Worm (Caenorhabditis elegans): ENCODE measurements around the gene C14A6.5.

DNA sequence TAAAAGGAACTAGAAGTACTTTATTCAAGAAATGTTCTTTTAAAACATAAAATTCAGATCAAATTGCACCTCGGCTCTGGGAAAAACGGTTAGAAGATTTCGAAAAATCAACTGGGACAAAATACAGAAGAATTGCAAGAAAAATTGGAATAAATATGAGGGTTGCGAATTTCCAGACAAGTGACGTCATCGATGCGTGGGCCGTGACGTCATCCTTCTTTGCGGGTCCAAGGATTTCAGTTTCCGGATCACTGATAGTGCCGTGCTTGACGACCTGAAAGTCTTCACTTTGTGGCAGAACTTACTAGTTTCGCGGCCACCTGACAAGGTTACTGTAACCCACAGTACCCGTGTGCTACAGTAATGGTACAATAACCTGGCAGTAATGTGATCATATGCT lies 1.2 kb downstream of the C14A6.5 start:
- TF ChIP-seq spr-1 (tag; optimal IDR thresholded peaks at IDR 0.05) (no peak), mep-1 (tag; optimal IDR thresholded peaks at IDR 0.05) (no peak), set-16 (GFP tag; IDR thresholded peaks at IDR 0.05) (no peak)

All from whole organism, L4 larva.